Fruit fly (Drosophila melanogaster): ENCODE data around the gene Wnt4.

The Wnt4 gene

dm6 chr2L:7313233-7313858 is 36.4 kb upstream of the Wnt4 start (continued):
- TF ChIP-seq Lhr (GFP tag; optimal IDR thresholded peaks at IDR 0.05) (peak; percentile 11), grau (tag; optimal IDR thresholded peaks at IDR 0.05) (peak; percentile 7), CG15696 (tag; optimal IDR thresholded peaks at IDR 0.05) (no peak), chm (GFP tag; IDR thresholded peaks at IDR 0.05) (peak; percentile 73; the same call in 1 of the 2 replicates), CG15073 (GFP tag; optimal IDR thresholded peaks at IDR 0.05) (no peak), wor (GFP tag; IDR thresholded peaks at IDR 0.05) (peak; percentile 51), Chrac-16 (GFP tag; optimal IDR thresholded peaks at IDR 0.05) (peak; percentile 16), nmo (GFP tag; optimal IDR thresholded peaks at IDR 0.05) (peak; percentile 46), Lim3 (GFP tag; IDR thresholded peaks at IDR 0.05) (no peak), CG3995 (GFP tag; optimal IDR thresholded peaks at IDR 0.05) (no peak), CG17361 (GFP tag; IDR thresholded peaks at IDR 0.05) (0 out of 3 replicates have a peak, but pooled peaks have one; percentile 30), CG7839 (tag; optimal IDR thresholded peaks at IDR 0.05) (peak; percentile 3), CG1603 (tag; optimal IDR thresholded peaks at IDR 0.05) (peak; percentile 54), CG9215 (GFP tag; IDR thresholded peaks at IDR 0.05) (0 out of 2 replicates have a peak, but pooled peaks have one; percentile 7), CG8388 (GFP tag; optimal IDR thresholded peaks at IDR 0.05) (peak; percentile 2), lbe (GFP tag; optimal IDR thresholded peaks at IDR 0.05) (no peak), prd (optimal IDR thresholded peaks at IDR 0.05) (no peak), prd (GFP tag; IDR thresholded peaks at IDR 0.05) (peak; percentile 78), p53 (GFP tag; optimal IDR thresholded peaks at IDR 0.05) (no peak), nerfin-1 (tag; optimal IDR thresholded peaks at IDR 0.05) (no peak), CG10267 (tag; optimal IDR thresholded peaks at IDR 0.05) (peak; percentile 20), Blimp-1 (GFP tag; optimal IDR thresholded peaks at IDR 0.05) (peak; percentile 29), CG11504 (tag; optimal IDR thresholded peaks at IDR 0.05) (peak; percentile 1), Dbx (GFP tag; IDR thresholded peaks at IDR 0.05) (no peak), CG8765 (GFP tag; IDR thresholded peaks at IDR 0.05) (peak; percentile 62; the same call in 1 of the 2 replicates), HLH4C (GFP tag; IDR thresholded peaks at IDR 0.05; ENCODE audit: partially characterized antibody) (no peak), Nf-YB (GFP tag; optimal IDR thresholded peaks at IDR 0.05) (peak; percentile 85), Asciz (GFP tag; optimal IDR thresholded peaks at IDR 0.05) (no peak), Optix (GFP tag; IDR thresholded peaks at IDR 0.05) (0 out of 3 replicates have a peak, but pooled peaks have one; percentile 13), lov (optimal IDR thresholded peaks at IDR 0.05) (no peak), lov (GFP tag; IDR thresholded peaks at IDR 0.05) (peak; percentile 63; the same call in 1 of the 3 replicates), Mrtf (GFP tag; IDR thresholded peaks at IDR 0.05) (0 out of 3 replicates have a peak, but pooled peaks have one; percentile 32), Side (GFP tag; optimal IDR thresholded peaks at IDR 0.05) (peak; percentile 35), Deaf1 (tag; optimal IDR thresholded peaks at IDR 0.05) (peak; percentile 66), D (optimal IDR thresholded peaks at IDR 0.05) (no peak), D (GFP tag; optimal IDR thresholded peaks at IDR 0.05) (peak; percentile 5), z (GFP tag; IDR thresholded peaks at IDR 0.05) (0 out of 3 replicates have a peak, but pooled peaks have one; percentile 41), row (GFP tag; IDR thresholded peaks at IDR 0.05) (peak; percentile 53), ato (GFP tag; IDR thresholded peaks at IDR 0.05; ENCODE audit: partially characterized antibody) (no peak), Med (GFP tag) (peak; percentile 69), mam (GFP tag; optimal IDR thresholded peaks at IDR 0.05) (peak; percentile 8), tin (GFP tag; optimal IDR thresholded peaks at IDR 0.05) (peak; percentile 30), H15 (GFP tag; IDR thresholded peaks at IDR 0.05) (0 out of 3 replicates have a peak, but pooled peaks have one; percentile 38), rib (GFP tag; IDR thresholded peaks at IDR 0.05) (no peak), gsb-n (tag; optimal IDR thresholded peaks at IDR 0.05) (peak; percentile 37), CG4820 (GFP tag; optimal IDR thresholded peaks at IDR 0.05) (no peak), chn (GFP tag; optimal IDR thresholded peaks at IDR 0.05) (peak; percentile 38), otp (GFP tag; IDR thresholded peaks at IDR 0.05) (peak; percentile 72; the same call in 2 of the 3 replicates), lmd (GFP tag; IDR thresholded peaks at IDR 0.05) (peak; percentile 47; the same call in 1 of the 2 replicates), CG4424 (GFP tag; optimal IDR thresholded peaks at IDR 0.05) (peak; percentile 35)

Measured in whole organism, embryonic.